Worm (Caenorhabditis elegans) whole organism, L3 larva: ENCODE results near the gene F59H6.14.
"Not testable (repeated sequence)": the region's sequence is repeated elsewhere in the genome, so short reads cannot be mapped to it uniquely, and the experiment has no call there.

Experiments used
- R02D3.7 ChIP-seq: fragments of 150-350 bp; optimal IDR thresholded peaks from 2 replicates; lab custom pipeline; 2014; ENCODE audit warnings: missing biosample characterization, missing genetic modification characterization
- ZK546.5 ChIP-seq: sonication (generic microtip); optimal IDR thresholded peaks from 2 replicates; lab custom pipeline; 2017; ENCODE audit warnings: missing biosample characterization, missing genetic modification characterization
- ama-1 ChIP-seq: fragments of 150-350 bp; optimal IDR thresholded peaks from 2 replicates; lab custom pipeline; 2018
- ceh-16 ChIP-seq: sonication (generic microtip); optimal IDR thresholded peaks from 2 replicates; lab custom pipeline; 2017; ENCODE audit warnings: missing biosample characterization, missing genetic modification characterization
- ceh-28 ChIP-seq: fragments of 150-350 bp; optimal IDR thresholded peaks from 2 replicates; lab custom pipeline; 2014; ENCODE audit warnings: missing biosample characterization, missing genetic modification reagents, missing genetic modification characterization
- ceh-9 ChIP-seq: sonication (generic microtip); optimal IDR thresholded peaks from 2 replicates; lab custom pipeline; 2018; ENCODE audit warnings: missing biosample characterization, missing genetic modification characterization
- egl-27 ChIP-seq: sonication (generic microtip); optimal IDR thresholded peaks from 4 replicates; lab custom pipeline; 2017; ENCODE audit warnings: missing biosample characterization, missing genetic modification reagents, missing genetic modification characterization
- egl-5 ChIP-seq: fragments of 150-350 bp; optimal IDR thresholded peaks from 2 replicates; lab custom pipeline; 2017; ENCODE audit warnings: missing biosample characterization, missing genetic modification reagents, missing genetic modification characterization, inconsistent platforms
- elt-1 ChIP-seq: fragments of 150-350 bp; optimal IDR thresholded peaks from 2 replicates; lab custom pipeline; 2014; ENCODE audit warnings: missing biosample characterization, missing genetic modification characterization
- elt-2 ChIP-seq: sonication (generic microtip); optimal IDR thresholded peaks from 2 replicates; lab custom pipeline; 2016; ENCODE audit warnings: missing genetic modification reagents, mild to moderate bottlenecking, missing genetic modification characterization, missing compliant biosample characterization
- elt-3 ChIP-seq, 3 experiments: fragments of 150-350 bp in 1 of 3; sonication (generic microtip) in 2 of 3; optimal IDR thresholded peaks; 2 replicates in 2 of 3; 4 replicates in 1 of 3; lab custom pipeline; 2014 to 2017; ENCODE audit warnings: missing biosample characterization in 3 of 3, missing genetic modification characterization in 3 of 3
- eor-1 ChIP-seq, 2 experiments: fragments of 150-350 bp; optimal IDR thresholded peaks; 2 replicates each; lab custom pipeline; 2014 to 2018; ENCODE audit warnings: missing biosample characterization in 2 of 2, missing genetic modification characterization in 2 of 2
- fkh-10 ChIP-seq: sonication (generic microtip); optimal IDR thresholded peaks from 2 replicates; lab custom pipeline; 2017; ENCODE audit warnings: missing biosample characterization, missing genetic modification reagents, missing genetic modification characterization
- fkh-2 ChIP-seq: fragments of 150-350 bp; optimal IDR thresholded peaks from 2 replicates; lab custom pipeline; 2014; ENCODE audit warnings: missing biosample characterization, missing genetic modification reagents, missing genetic modification characterization
- hmg-11 ChIP-seq: sonication (generic microtip); optimal IDR thresholded peaks from 2 replicates; lab custom pipeline; 2016; ENCODE audit warnings: missing genetic modification characterization, missing compliant biosample characterization
- jun-1 ChIP-seq: fragments of 150-350 bp; optimal IDR thresholded peaks from 2 replicates; lab custom pipeline; 2014; ENCODE audit warnings: missing biosample characterization, missing genetic modification reagents, missing genetic modification characterization
- lin-15B ChIP-seq: fragments of 150-350 bp; optimal IDR thresholded peaks from 2 replicates; lab custom pipeline; 2014; ENCODE audit warnings: missing biosample characterization, missing genetic modification characterization
- lsy-12 ChIP-seq: sonication (generic microtip); optimal IDR thresholded peaks from 2 replicates; lab custom pipeline; 2016; ENCODE audit warnings: mild to moderate bottlenecking, missing genetic modification characterization, missing compliant biosample characterization
- mml-1 ChIP-seq: fragments of 150-350 bp; sonication (generic microtip); optimal IDR thresholded peaks from 3 replicates; lab custom pipeline; 2014; ENCODE audit warnings: missing biosample characterization, missing genetic modification characterization
- nfya-1 ChIP-seq: sonication (generic microtip); optimal IDR thresholded peaks from 2 replicates; lab custom pipeline; 2017; ENCODE audit warnings: missing genetic modification characterization, mild to moderate bottlenecking, missing compliant biosample characterization, antibody characterized with exemption, moderate library complexity; ENCODE audit not compliant: insufficient read depth
- nhr-237 ChIP-seq: fragments of 150-350 bp; optimal IDR thresholded peaks from 2 replicates; lab custom pipeline; 2014; ENCODE audit warnings: missing biosample characterization, missing genetic modification characterization
- nhr-25 ChIP-seq: sonication (generic microtip); optimal IDR thresholded peaks from 2 replicates; lab custom pipeline; 2017; ENCODE audit warnings: missing biosample characterization, missing genetic modification characterization
- nhr-28 ChIP-seq: fragments of 150-350 bp; optimal IDR thresholded peaks from 2 replicates; lab custom pipeline; 2014; ENCODE audit warnings: missing biosample characterization, missing genetic modification characterization
- nhr-67 ChIP-seq: fragments of 150-350 bp; optimal IDR thresholded peaks from 2 replicates; lab custom pipeline; 2014; ENCODE audit warnings: missing biosample characterization, missing genetic modification characterization
- nhr-77 ChIP-seq: fragments of 150-350 bp; optimal IDR thresholded peaks from 2 replicates; lab custom pipeline; 2014; ENCODE audit warnings: missing biosample characterization, missing genetic modification characterization
- pha-4 ChIP-seq: fragments of 150-350 bp; optimal IDR thresholded peaks from 2 replicates; lab custom pipeline; 2014; ENCODE audit warnings: missing biosample characterization, missing genetic modification reagents, missing genetic modification characterization
- pqm-1 ChIP-seq: fragments of 150-350 bp; optimal IDR thresholded peaks from 2 replicates; lab custom pipeline; 2017; ENCODE audit warnings: missing biosample characterization, missing genetic modification characterization, inconsistent platforms
- sea-2 ChIP-seq: fragments of 150-350 bp; sonication (generic microtip); optimal IDR thresholded peaks from 4 replicates; lab custom pipeline; 2014; ENCODE audit warnings: missing biosample characterization, missing genetic modification reagents, missing genetic modification characterization
- skn-1 ChIP-seq: fragments of 150-350 bp; optimal IDR thresholded peaks from 2 replicates; lab custom pipeline; 2014; ENCODE audit warnings: missing biosample characterization, missing genetic modification characterization
- tbx-2 ChIP-seq: sonication (generic microtip); optimal IDR thresholded peaks from 2 replicates; lab custom pipeline; 2016; ENCODE audit warnings: mild to moderate bottlenecking, missing genetic modification characterization, missing compliant biosample characterization
- unc-39 ChIP-seq: sonication (generic microtip); optimal IDR thresholded peaks from 4 replicates; lab custom pipeline; 2017; ENCODE audit warnings: missing biosample characterization, missing genetic modification characterization
- unc-62 ChIP-seq: fragments of 150-350 bp; sonication (generic microtip); optimal IDR thresholded peaks from 4 replicates; lab custom pipeline; 2014; ENCODE audit warnings: missing biosample characterization, missing genetic modification reagents, missing genetic modification characterization
- ztf-11 ChIP-seq: fragments of 150-350 bp; optimal IDR thresholded peaks from 2 replicates; lab custom pipeline; 2014; ENCODE audit warnings: missing biosample characterization, missing genetic modification characterization
- ztf-4 ChIP-seq: fragments of 150-350 bp; optimal IDR thresholded peaks from 2 replicates; lab custom pipeline; 2014; ENCODE audit warnings: missing biosample characterization, missing genetic modification characterization

Gene F59H6.14

ce11 chrII:2030367-2030766 lies 3.0 kb upstream of the F59H6.14 start, which contains the start of gene bath-3:
bath-3 (minus strand) TSS chrII:2030467.
- TF ChIP-seq lsy-12: no peak
- TF ChIP-seq ceh-9 (tag; lab: Kevin White, UChicago): no peak
- TF ChIP-seq pha-4 (tag; lab: Kevin White, UChicago): no peak
- no peak for TF ChIP-seq fkh-2 (tag; lab: Kevin White, UChicago)
- TF ChIP-seq sea-2: no peak
- TF ChIP-seq tbx-2: no peak
- no peak for TF ChIP-seq eor-1 (tag; optimal IDR thresholded peaks at IDR 0.05; lab: Kevin White, UChicago)
- TF ChIP-seq skn-1: no peak
- no peak for TF ChIP-seq ztf-4 (tag; lab: Kevin White, UChicago)
- no peak for TF ChIP-seq R02D3.7 (tag; lab: Kevin White, UChicago)
- TF ChIP-seq ZK546.5: no peak

ce11 chrII:2031852-2032251 lies 1.5 kb upstream of the F59H6.14 start, which contains the start of gene bath-5:
bath-5 (minus strand) TSS chrII:2031952.
- TF ChIP-seq ceh-28 (tag; lab: Kevin White, UChicago) (no peak), elt-3 (tag; optimal IDR thresholded peaks at IDR 0.05; lab: Kevin White, UChicago) (no peak), elt-1 (tag; lab: Kevin White, UChicago) (no peak), nfya-1 (tag; lab: Kevin White, UChicago) (no peak), egl-27 (tag; lab: Kevin White, UChicago) (no peak), lin-15B (tag; lab: Kevin White, UChicago) (no peak), nhr-237 (tag; lab: Kevin White, UChicago) (no peak), egl-5 (tag; lab: Kevin White, UChicago) (no peak), nhr-77 (no peak)
- TF ChIP-seq, all 47 proteins: peak for 0

ce11 chrII:2032282-2032681 lies 1.1 kb upstream of the F59H6.14 start, which contains the start of gene btb-4:
btb-4 (plus strand) TSS chrII:2032316.
- not testable (repeated sequence) for TF ChIP-seq nfya-1 (tag; lab: Kevin White, UChicago); ama-1; sea-2

ce11 chrII:2039288-2039687 lies 5.9 kb downstream of the F59H6.14 start, which contains the start of gene bath-19:
bath-19 (minus strand) TSS chrII:2039388.
- no peak for TF ChIP-seq ztf-11
- TF ChIP-seq nfya-1 (tag; lab: Kevin White, UChicago): no peak
- TF ChIP-seq pqm-1 (tag; lab: Kevin White, UChicago): no peak
- TF ChIP-seq skn-1: no peak
- no peak for TF ChIP-seq egl-5 (tag; lab: Kevin White, UChicago)
- TF ChIP-seq nhr-25: no peak
- TF ChIP-seq pha-4 (tag; lab: Kevin White, UChicago): no peak
- TF ChIP-seq nhr-28 (tag; lab: Kevin White, UChicago): no peak
- TF ChIP-seq nhr-77: no peak
- no peak for TF ChIP-seq lsy-12
- no peak for TF ChIP-seq hmg-11 (tag; lab: Kevin White, UChicago)
- no peak for TF ChIP-seq ceh-16 (tag; lab: Kevin White, UChicago)
- TF ChIP-seq nhr-67: no peak
- TF ChIP-seq jun-1 (tag; lab: Kevin White, UChicago): no peak

- TF ChIP-seq lsy-12 (no peak), unc-62 (GFP tag; lab: Kevin White, UChicago) (no peak), elt-2 (tag; lab: Kevin White, UChicago) (no peak), egl-5 (tag; lab: Kevin White, UChicago) (no peak), ztf-11 (no peak), pha-4 (tag; lab: Kevin White, UChicago) (no peak), egl-27 (tag; lab: Kevin White, UChicago) (no peak), ztf-4 (tag; lab: Kevin White, UChicago) (no peak), mml-1 (no peak), nhr-28 (tag; lab: Kevin White, UChicago) (no peak), fkh-10 (no peak), tbx-2 (no peak), ceh-9 (tag; lab: Kevin White, UChicago) (no peak), sea-2 (no peak), ceh-28 (tag; lab: Kevin White, UChicago) (no peak), nhr-25 (no peak), R02D3.7 (tag; lab: Kevin White, UChicago) (no peak), unc-39 (tag; lab: Kevin White, UChicago) (no peak)
- TF ChIP-seq, all 47 proteins: peak for 0
Measured at ce11 chrII:2042447-2042846, 9.1 kb downstream of the F59H6.14 start, which contains the start of gene bath-20. bath-20 (minus strand) TSS chrII:2042547.
